Worm (Caenorhabditis elegans) whole organism, L2 larva: Measurements from ENCODE around the gene E02C12.10.

ENCODE experiments used
- C34F6.9 ChIP-seq: fragments of 150-350 bp; optimal IDR thresholded peaks from 2 replicates; lab custom pipeline; 2014; ENCODE audit warnings: missing biosample characterization, missing genetic modification characterization
- F13H6.1 ChIP-seq: sonication (generic microtip); optimal IDR thresholded peaks from 2 replicates; lab custom pipeline; 2016; ENCODE audit warnings: missing genetic modification characterization, missing compliant biosample characterization
- R02D3.7 ChIP-seq: fragments of 150-350 bp; optimal IDR thresholded peaks from 2 replicates; lab custom pipeline; 2014; ENCODE audit warnings: missing biosample characterization, missing genetic modification characterization
- Y55F3AM.14 ChIP-seq: fragments of 200-800 bp; sonication (Bioruptor generic); optimal IDR thresholded peaks from 2 replicates; lab custom pipeline; 2018; ENCODE audit warnings: mild to moderate bottlenecking, missing genetic modification characterization, missing compliant biosample characterization
- ZK546.5 ChIP-seq: sonication (generic microtip); optimal IDR thresholded peaks from 2 replicates; lab custom pipeline; 2017; ENCODE audit warnings: missing biosample characterization, missing genetic modification characterization
- aly-2 ChIP-seq: fragments of 150-350 bp; optimal IDR thresholded peaks from 2 replicates; lab custom pipeline; 2014; ENCODE audit warnings: missing biosample characterization, missing genetic modification characterization
- ama-1 ChIP-seq: fragments of 150-350 bp; optimal IDR thresholded peaks from 2 replicates; lab custom pipeline; 2018; ENCODE audit warnings: inconsistent platforms
- ceh-16 ChIP-seq: fragments of 150-350 bp; optimal IDR thresholded peaks from 2 replicates; lab custom pipeline; 2014; ENCODE audit warnings: missing biosample characterization, missing genetic modification characterization
- ceh-82 ChIP-seq: fragments of 150-350 bp; optimal IDR thresholded peaks from 2 replicates; lab custom pipeline; 2014; ENCODE audit warnings: missing biosample characterization, missing genetic modification characterization
- dmd-4 ChIP-seq: sonication (generic microtip); optimal IDR thresholded peaks from 2 replicates; lab custom pipeline; 2017; ENCODE audit warnings: missing biosample characterization, missing genetic modification characterization
- egl-27 ChIP-seq: sonication (generic microtip); optimal IDR thresholded peaks from 3 replicates; lab custom pipeline; 2017; ENCODE audit warnings: missing biosample characterization, missing genetic modification reagents, missing genetic modification characterization
- elt-1 ChIP-seq: fragments of 150-350 bp; optimal IDR thresholded peaks from 2 replicates; lab custom pipeline; 2014; ENCODE audit warnings: missing biosample characterization, missing genetic modification characterization
- elt-3 ChIP-seq: sonication (generic microtip); optimal IDR thresholded peaks from 2 replicates; lab custom pipeline; 2017; ENCODE audit warnings: missing biosample characterization, missing genetic modification characterization
- gmeb-1 ChIP-seq: fragments of 150-350 bp; optimal IDR thresholded peaks from 2 replicates; lab custom pipeline; 2014; ENCODE audit warnings: missing biosample characterization, missing genetic modification characterization
- lin-13 ChIP-seq: fragments of 150-350 bp; optimal IDR thresholded peaks from 2 replicates; lab custom pipeline; 2014; ENCODE audit warnings: missing biosample characterization, missing genetic modification reagents, missing genetic modification characterization
- lin-39 ChIP-seq: fragments of 150-350 bp; optimal IDR thresholded peaks from 2 replicates; lab custom pipeline; 2014; ENCODE audit warnings: missing biosample characterization, missing genetic modification reagents, missing genetic modification characterization
- lsy-2 ChIP-seq, 2 experiments: fragments of 150-350 bp in 1 of 2; sonication (generic microtip) in 1 of 2; optimal IDR thresholded peaks; 2 replicates each; lab custom pipeline; 2014 to 2017; ENCODE audit warnings: missing biosample characterization in 2 of 2, missing genetic modification characterization in 2 of 2
- mbf-1 ChIP-seq: sonication (generic microtip); optimal IDR thresholded peaks from 2 replicates; lab custom pipeline; 2017; ENCODE audit warnings: missing biosample characterization, missing genetic modification characterization
- mdl-1 ChIP-seq, 2 experiments: fragments of 150-350 bp in 1 of 2; sonication (generic microtip) in 1 of 2; optimal IDR thresholded peaks; 2 replicates each; lab custom pipeline; 2017; ENCODE audit warnings: missing biosample characterization in 2 of 2, missing genetic modification characterization in 2 of 2
- nhr-10 ChIP-seq: sonication (generic microtip); optimal IDR thresholded peaks from 2 replicates; lab custom pipeline; 2017; ENCODE audit warnings: missing biosample characterization, missing genetic modification characterization
- nhr-11 ChIP-seq: fragments of 150-350 bp; optimal IDR thresholded peaks from 2 replicates; lab custom pipeline; 2014; ENCODE audit warnings: missing biosample characterization, missing genetic modification characterization
- nhr-129 ChIP-seq: fragments of 150-350 bp; optimal IDR thresholded peaks from 2 replicates; lab custom pipeline; 2014; ENCODE audit warnings: missing biosample characterization, missing genetic modification characterization
- nhr-23 ChIP-seq: fragments of 150-350 bp; optimal IDR thresholded peaks from 2 replicates; lab custom pipeline; 2014; ENCODE audit warnings: missing biosample characterization, missing genetic modification reagents, missing genetic modification characterization
- nhr-237 ChIP-seq: fragments of 150-350 bp; optimal IDR thresholded peaks from 2 replicates; lab custom pipeline; 2014; ENCODE audit warnings: missing biosample characterization, missing genetic modification characterization
- nhr-25 ChIP-seq: fragments of 150-350 bp; sonication (generic microtip); optimal IDR thresholded peaks from 3 replicates; lab custom pipeline; 2014; ENCODE audit warnings: missing biosample characterization, missing genetic modification characterization
- nhr-6 ChIP-seq: fragments of 150-350 bp; optimal IDR thresholded peaks from 2 replicates; lab custom pipeline; 2014; ENCODE audit warnings: missing biosample characterization, missing genetic modification characterization
- peb-1 ChIP-seq: fragments of 150-350 bp; optimal IDR thresholded peaks from 2 replicates; lab custom pipeline; 2014; ENCODE audit warnings: missing biosample characterization, missing genetic modification characterization
- sem-4 ChIP-seq: fragments of 150-350 bp; optimal IDR thresholded peaks from 2 replicates; lab custom pipeline; 2014; ENCODE audit warnings: missing biosample characterization, missing genetic modification reagents, missing genetic modification characterization
- skn-1 ChIP-seq: sonication (generic microtip); optimal IDR thresholded peaks from 2 replicates; lab custom pipeline; 2017; ENCODE audit warnings: missing biosample characterization, missing genetic modification characterization
- sma-3 ChIP-seq: sonication (generic microtip); optimal IDR thresholded peaks from 2 replicates; lab custom pipeline; 2016; ENCODE audit warnings: missing genetic modification reagents, missing genetic modification characterization, missing compliant biosample characterization
- sma-9 ChIP-seq, 2 experiments: fragments of 150-350 bp in 1 of 2; sonication (generic microtip) in 1 of 2; optimal IDR thresholded peaks; 2 replicates each; lab custom pipeline; 2014 to 2016; ENCODE audit warnings: missing genetic modification characterization in 2 of 2, mild to moderate bottlenecking in 1 of 2, missing biosample characterization in 1 of 2, missing compliant biosample characterization in 1 of 2, missing genetic modification reagents in 1 of 2, moderate library complexity in 1 of 2
- snpc-4 ChIP-seq: fragments of 150-350 bp; optimal IDR thresholded peaks from 2 replicates; lab custom pipeline; 2014; ENCODE audit warnings: missing biosample characterization, missing genetic modification characterization
- unc-39 ChIP-seq: fragments of 150-350 bp; optimal IDR thresholded peaks from 2 replicates; lab custom pipeline; 2014; ENCODE audit warnings: missing biosample characterization, missing genetic modification characterization
- unc-55 ChIP-seq: fragments of 150-350 bp; sonication (generic microtip); optimal IDR thresholded peaks from 3 replicates; lab custom pipeline; 2014; ENCODE audit warnings: missing biosample characterization, missing genetic modification reagents, missing genetic modification characterization
- unc-62 ChIP-seq: fragments of 150-350 bp; optimal IDR thresholded peaks from 2 replicates; lab custom pipeline; 2014; ENCODE audit warnings: missing biosample characterization, missing genetic modification reagents, missing genetic modification characterization
- ztf-1 ChIP-seq: fragments of 200-800 bp; sonication (Bioruptor generic); conservative IDR thresholded peaks from 2 replicates; pipeline ENCODE4 v1.3.6; 2022; ENCODE audit warnings: missing genetic modification characterization, missing compliant biosample characterization
- ztf-4 ChIP-seq: fragments of 150-350 bp; optimal IDR thresholded peaks from 2 replicates; lab custom pipeline; 2014; ENCODE audit warnings: missing biosample characterization, missing genetic modification characterization

The E02C12.10 gene

ce11 chrV:9342965-9343628, 35.1 kb downstream of the E02C12.10 start:
- no peak for TF ChIP-seq ZK546.5
- no peak for TF ChIP-seq elt-3 (tag; lab: Kevin White, UChicago)
- peak; percentile 1 for TF ChIP-seq unc-55 (GFP tag; lab: Kevin White, UChicago)
- peak; percentile 75 for TF ChIP-seq ama-1
- TF ChIP-seq mbf-1 = no peak
- no peak for TF ChIP-seq sma-9 (GFP tag; optimal IDR thresholded peaks at IDR 0.05; lab: Kevin White, UChicago)
- TF ChIP-seq sma-9 (tag; optimal IDR thresholded peaks at IDR 0.05; lab: Kevin White, UChicago) = no peak
- no peak for TF ChIP-seq peb-1 (tag; lab: Kevin White, UChicago)
- TF ChIP-seq mdl-1 (tag; optimal IDR thresholded peaks at IDR 0.05; lab: Kevin White, UChicago) = no peak
- TF ChIP-seq snpc-4 (tag; lab: Kevin White, UChicago) = no peak
- TF ChIP-seq aly-2 (tag; lab: Kevin White, UChicago) = no peak
- TF ChIP-seq nhr-129 = no peak
- TF ChIP-seq F13H6.1 (tag; lab: Kevin White, UChicago) = no peak
- TF ChIP-seq lin-39 (tag; lab: Kevin White, UChicago) = no peak
- TF ChIP-seq elt-1 (tag; lab: Kevin White, UChicago) = no peak
- TF ChIP-seq skn-1 (tag; lab: Kevin White, UChicago) = no peak
- TF ChIP-seq nhr-23 (tag; lab: Kevin White, UChicago) = no peak
- no peak for TF ChIP-seq nhr-237
- TF ChIP-seq R02D3.7 = no peak
- TF ChIP-seq lsy-2 (tag; optimal IDR thresholded peaks at IDR 0.05; lab: Kevin White, UChicago) = peak in 1 of 2 experiments; percentile 17
- no peak for TF ChIP-seq nhr-11 (tag; lab: Kevin White, UChicago)
- no peak for TF ChIP-seq sem-4 (tag; lab: Kevin White, UChicago)
- TF ChIP-seq dmd-4 (tag; lab: Kevin White, UChicago) = no peak
- peak; percentile 29 for TF ChIP-seq gmeb-1 (tag; lab: Kevin White, UChicago)
- TF ChIP-seq sma-3 = no peak
- no peak for TF ChIP-seq ztf-1 (GFP tag; lab: Robert Waterston, UW)
- no peak for TF ChIP-seq egl-27
- TF ChIP-seq ztf-4 (tag; lab: Kevin White, UChicago) = peak; percentile 27
- TF ChIP-seq nhr-10 (tag; lab: Kevin White, UChicago) = no peak
- TF ChIP-seq unc-39 = no peak
- TF ChIP-seq, all 48 proteins: peak for 5

- TF ChIP-seq C34F6.9 (tag; lab: Kevin White, UChicago) (no peak), sma-3 (peak; percentile 6), lsy-2 (tag; optimal IDR thresholded peaks at IDR 0.05; lab: Kevin White, UChicago) (peak in 1 of 2 experiments; percentile 16), dmd-4 (tag; lab: Kevin White, UChicago) (no peak), nhr-23 (tag; lab: Kevin White, UChicago) (no peak), ztf-4 (tag; lab: Kevin White, UChicago) (no peak), sem-4 (tag; lab: Kevin White, UChicago) (no peak), ceh-82 (tag; lab: Kevin White, UChicago) (no peak), nhr-10 (tag; lab: Kevin White, UChicago) (no peak), elt-1 (tag; lab: Kevin White, UChicago) (no peak), unc-55 (GFP tag; lab: Kevin White, UChicago) (no peak), ama-1 (peak; percentile 78), nhr-129 (peak; percentile 42), ceh-16 (tag; lab: Kevin White, UChicago) (no peak), gmeb-1 (tag; lab: Kevin White, UChicago) (no peak), lin-13 (GFP tag; lab: Kevin White, UChicago) (peak; percentile 2), lin-39 (tag; lab: Kevin White, UChicago) (no peak), sma-9 (GFP tag; optimal IDR thresholded peaks at IDR 0.05; lab: Kevin White, UChicago) (peak; percentile 31), sma-9 (tag; optimal IDR thresholded peaks at IDR 0.05; lab: Kevin White, UChicago) (no peak)
Observed at ce11 chrV:9340318-9340717, 37.9 kb downstream of the E02C12.10 start.

- TF ChIP-seq ama-1 = peak; percentile 59
- TF ChIP-seq elt-3 (tag; lab: Kevin White, UChicago) = no peak
- peak; percentile 53 for TF ChIP-seq Y55F3AM.14
- peak; percentile 51 for TF ChIP-seq sma-3
- TF ChIP-seq nhr-129 = peak; percentile 55
- no peak for TF ChIP-seq R02D3.7
- no peak for TF ChIP-seq egl-27
- TF ChIP-seq nhr-6 (tag; lab: Kevin White, UChicago) = peak; percentile 2
- no peak for TF ChIP-seq nhr-237
- TF ChIP-seq unc-62 (GFP tag; lab: Kevin White, UChicago) = no peak
- TF ChIP-seq sma-9 (GFP tag; optimal IDR thresholded peaks at IDR 0.05; lab: Kevin White, UChicago) = peak; percentile 44
- no peak for TF ChIP-seq sma-9 (tag; optimal IDR thresholded peaks at IDR 0.05; lab: Kevin White, UChicago)
- TF ChIP-seq nhr-25 (tag; lab: Kevin White, UChicago) = peak; percentile 21
Observed at ce11 chrV:9338452-9338851, 39.8 kb downstream of the E02C12.10 start.
